Worm (Caenorhabditis elegans) whole organism, young adult: ENCODE data around the gene T09F5.10.

Experiments
- B0336.3 ChIP-seq: fragments of 200-800 bp; sonication (Bioruptor generic); IDR thresholded peaks from 2 replicates; pipeline ENCODE4 v1.3.6; 2022; ENCODE audit warnings: missing genetic modification characterization, missing compliant biosample characterization
- F23B12.7 ChIP-seq: sonication (generic microtip); optimal IDR thresholded peaks from 2 replicates; lab custom pipeline; 2017; ENCODE audit warnings: missing genetic modification characterization, mild to moderate bottlenecking, missing compliant biosample characterization, antibody characterized with exemption, moderate library complexity; ENCODE audit not compliant: insufficient read depth
- ama-1 ChIP-seq, 3 experiments: fragments of 150-350 bp in 1 of 3; sonication (generic microtip) in 2 of 3; optimal IDR thresholded peaks; 2 replicates each; lab custom pipeline; 2014 to 2018; ENCODE audit warnings: missing biosample characterization in 2 of 3, missing genetic modification characterization in 2 of 3, missing genetic modification reagents in 2 of 3
- attf-5 ChIP-seq: fragments of 200-800 bp; sonication (Bioruptor generic); optimal IDR thresholded peaks from 2 replicates; lab custom pipeline; 2018; ENCODE audit warnings: mild to moderate bottlenecking, missing genetic modification characterization, missing compliant biosample characterization
- ceh-79 ChIP-seq: sonication (generic microtip); optimal IDR thresholded peaks from 2 replicates; lab custom pipeline; 2017; ENCODE audit warnings: mild to moderate bottlenecking, missing genetic modification characterization, missing compliant biosample characterization
- egrh-3 ChIP-seq: fragments of 200-800 bp; sonication (Bioruptor generic); IDR thresholded peaks from 2 replicates; pipeline ENCODE4 v1.3.6; 2022; ENCODE audit warnings: missing genetic modification reagents, missing genetic modification characterization, missing compliant biosample characterization
- gei-17 ChIP-seq: fragments of 200-800 bp; sonication (Bioruptor generic); optimal IDR thresholded peaks from 2 replicates; lab custom pipeline; 2018; ENCODE audit warnings: mild to moderate bottlenecking, missing genetic modification characterization, missing compliant biosample characterization
- lag-1 ChIP-seq: fragments of 200-800 bp; sonication (Bioruptor generic); IDR thresholded peaks from 2 replicates; pipeline ENCODE4 v1.3.6; 2022; ENCODE audit warnings: missing genetic modification reagents, missing genetic modification characterization, missing compliant biosample characterization
- lsy-27 ChIP-seq: sonication (generic microtip); optimal IDR thresholded peaks from 2 replicates; lab custom pipeline; 2017; ENCODE audit warnings: missing genetic modification characterization, mild to moderate bottlenecking, missing compliant biosample characterization, antibody characterized with exemption, missing genotype, borderline replicate concordance; ENCODE audit not compliant: insufficient read depth
- nfya-1 ChIP-seq: sonication (generic microtip); optimal IDR thresholded peaks from 2 replicates; lab custom pipeline; 2017; ENCODE audit warnings: antibody characterized with exemption, missing compliant biosample characterization, missing genetic modification characterization, borderline replicate concordance; ENCODE audit not compliant: insufficient read depth
- pha-4 ChIP-seq: fragments of 150-350 bp; sonication (generic microtip); optimal IDR thresholded peaks from 2 replicates; lab custom pipeline; 2014; ENCODE audit warnings: missing biosample characterization, missing genetic modification reagents, missing genetic modification characterization
- snpc-3.4 ChIP-seq: sonication (generic microtip); optimal IDR thresholded peaks from 2 replicates; lab custom pipeline; 2017; ENCODE audit warnings: missing genetic modification characterization, mild to moderate bottlenecking, missing compliant biosample characterization, antibody characterized with exemption, moderate library complexity, missing genotype, missing genetic modification reagents
- somi-1 ChIP-seq: fragments of 200-800 bp; sonication (Bioruptor generic); optimal IDR thresholded peaks from 2 replicates; lab custom pipeline; 2018; ENCODE audit warnings: mild to moderate bottlenecking, missing genetic modification characterization, missing compliant biosample characterization
- ztf-26 ChIP-seq: sonication (generic microtip); optimal IDR thresholded peaks from 2 replicates; lab custom pipeline; 2017; ENCODE audit warnings: missing genetic modification characterization, missing compliant biosample characterization

DNA sequence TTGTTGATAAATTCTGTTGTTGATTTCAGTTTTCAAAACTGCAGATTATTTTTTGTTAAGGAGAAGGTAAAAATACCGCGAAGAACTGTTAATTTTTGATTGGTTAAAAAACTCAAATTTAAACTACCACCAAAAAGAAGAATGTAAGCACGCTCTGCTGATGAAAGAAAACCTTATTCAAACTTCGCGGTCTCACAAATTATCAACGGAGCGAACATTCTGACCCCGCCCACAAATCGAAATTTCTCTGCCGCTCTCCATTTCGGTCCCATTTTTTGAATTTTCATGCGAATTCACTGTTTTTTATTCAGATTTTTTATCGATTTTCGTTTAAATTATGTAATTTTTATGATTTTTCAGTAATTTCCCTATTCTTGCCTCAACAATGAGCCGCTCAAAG, 9.7 kb downstream of the T09F5.10 start, which contains the start of gene cyn-3:
- TF ChIP-seq ama-1 (optimal IDR thresholded peaks at IDR 0.05; lab: Kevin White, UChicago) (no peak), ama-1 (GFP tag; optimal IDR thresholded peaks at IDR 0.05; lab: Kevin White, UChicago) (no peak), lag-1 (no peak), F23B12.7 (tag; lab: Kevin White, UChicago) (peak; percentile 90), pha-4 (tag; lab: Kevin White, UChicago) (peak; percentile 44), B0336.3 (GFP tag; lab: Robert Waterston, UW) (0 out of 2 replicates have a peak, but pooled peaks have one; percentile 16), ztf-26 (tag; lab: Kevin White, UChicago) (peak; percentile 50), somi-1 (no peak), egrh-3 (no peak), lsy-27 (no peak), gei-17 (GFP tag; lab: Kevin White, UChicago) (no peak), nfya-1 (tag; lab: Kevin White, UChicago) (no peak), attf-5 (GFP tag; lab: Kevin White, UChicago) (peak; percentile 83), ceh-79 (tag; lab: Kevin White, UChicago) (no peak), snpc-3.4 (peak; percentile 69)
